Worm (Caenorhabditis elegans): ENCODE results near the gene F20B10.3.

- TF ChIP-seq tab-1 (GFP tag; IDR thresholded peaks at IDR 0.05) (no peak), ztf-29 (GFP tag; IDR thresholded peaks at IDR 0.05) (no peak), flt-1 (GFP tag; IDR thresholded peaks at IDR 0.05) (no peak), ref-1 (GFP tag; conservative IDR thresholded peaks at IDR 0.05) (no peak), T22C8.4 (GFP tag; IDR thresholded peaks at IDR 0.05) (no peak), cog-1 (tag; optimal IDR thresholded peaks at IDR 0.05) (no peak), med-1 (GFP tag; optimal IDR thresholded peaks at IDR 0.05; ENCODE audit: insufficient read depth) (no peak)
These were observed 13.8 kb upstream of the F20B10.3 start, which contains the start of gene B0001.7 for ce11 chrIV:12154195-12154677.
